Worm (Caenorhabditis elegans) whole organism, young adult: ENCODE data around the gene C28D4.7.
A peak's percentile ranks its signal among the peaks of the same experiment; 100 is the strongest.
"Not testable (repeated sequence)": the region's sequence is repeated elsewhere in the genome, so short reads cannot be mapped to it uniquely, and the experiment has no call there.

ENCODE experiments used
- B0019.2 ChIP-seq: fragments of 200-800 bp; sonication (Bioruptor generic); conservative IDR thresholded peaks from 2 replicates; pipeline ENCODE4 v1.3.6; 2022; ENCODE audit warnings: missing genetic modification reagents, missing genetic modification characterization, missing compliant biosample characterization
- B0035.1 ChIP-seq: sonication (generic microtip); optimal IDR thresholded peaks from 2 replicates; lab custom pipeline; 2016; ENCODE audit warnings: missing genetic modification characterization, mild to moderate bottlenecking, missing compliant biosample characterization, missing genotype, missing genetic modification reagents
- C06A6.2 ChIP-seq: fragments of 200-800 bp; sonication (Bioruptor generic); conservative IDR thresholded peaks from 2 replicates; pipeline ENCODE4 v1.3.6; 2022; ENCODE audit warnings: missing genetic modification characterization, missing compliant biosample characterization
- C17E4.6 ChIP-seq: fragments of 200-800 bp; sonication (Bioruptor generic); IDR thresholded peaks from 2 replicates; pipeline ENCODE4 v1.3.6; 2022; ENCODE audit warnings: missing genetic modification reagents, missing genetic modification characterization, missing compliant biosample characterization
- D2030.7 ChIP-seq: fragments of 200-800 bp; sonication (Bioruptor generic); IDR thresholded peaks from 2 replicates; pipeline ENCODE4 v1.3.6; 2022; ENCODE audit warnings: missing genetic modification reagents, missing genetic modification characterization, missing compliant biosample characterization
- F33H1.4 ChIP-seq: fragments of 200-800 bp; sonication (Bioruptor generic); IDR thresholded peaks from 2 replicates; pipeline ENCODE4 v1.3.6; 2022; ENCODE audit warnings: missing genetic modification reagents, missing genetic modification characterization, missing compliant biosample characterization
- F49E8.2 ChIP-seq: sonication (generic microtip); optimal IDR thresholded peaks from 3 replicates; lab custom pipeline; 2017; ENCODE audit warnings: missing genetic modification characterization, mild to moderate bottlenecking, missing compliant biosample characterization, antibody characterized with exemption, moderate library complexity; ENCODE audit not compliant: insufficient read depth
- T26A5.8 ChIP-seq: sonication (generic microtip); optimal IDR thresholded peaks from 2 replicates; lab custom pipeline; 2016; ENCODE audit warnings: missing genetic modification characterization, missing compliant biosample characterization
- Y53F4B.3 ChIP-seq: fragments of 200-800 bp; sonication (Bioruptor generic); IDR thresholded peaks from 2 replicates; pipeline ENCODE4 v1.3.6; 2022; ENCODE audit warnings: missing genetic modification reagents, missing genetic modification characterization, missing compliant biosample characterization
- Y95B8A.8 ChIP-seq: fragments of 200-800 bp; sonication (Bioruptor generic); IDR thresholded peaks from 2 replicates; pipeline ENCODE4 v1.3.6; 2022; ENCODE audit warnings: missing genetic modification reagents, missing genetic modification characterization, missing compliant biosample characterization
- ZK185.1 ChIP-seq: sonication (generic microtip); optimal IDR thresholded peaks from 2 replicates; lab custom pipeline; 2016; ENCODE audit warnings: mild to moderate bottlenecking, missing genetic modification characterization, missing compliant biosample characterization; ENCODE audit not compliant: poor library complexity, severe bottlenecking
- akir-1 ChIP-seq: fragments of 200-800 bp; sonication (Bioruptor generic); optimal IDR thresholded peaks from 2 replicates; lab custom pipeline; 2018; ENCODE audit warnings: mild to moderate bottlenecking, missing genetic modification characterization, moderate library complexity, missing compliant biosample characterization
- attf-5 ChIP-seq: fragments of 200-800 bp; sonication (Bioruptor generic); optimal IDR thresholded peaks from 2 replicates; lab custom pipeline; 2018; ENCODE audit warnings: mild to moderate bottlenecking, missing genetic modification characterization, missing compliant biosample characterization
- cebp-1 ChIP-seq, 2 experiments: fragments of 200-800 bp in 1 of 2; sonication (Bioruptor generic) in 1 of 2; sonication (generic microtip) in 1 of 2; IDR thresholded peaks in 1 of 2; optimal IDR thresholded peaks in 1 of 2; 2 replicates each; pipeline versions ENCODE4 v1.3.6 to Lab custom; 2017 to 2022; ENCODE audit warnings: missing compliant biosample characterization in 2 of 2, missing genetic modification characterization in 2 of 2, mild to moderate bottlenecking in 1 of 2, missing genetic modification reagents in 1 of 2, moderate library complexity in 1 of 2
- ceh-91 ChIP-seq: fragments of 200-800 bp; sonication (Bioruptor generic); IDR thresholded peaks from 2 replicates; pipeline ENCODE4 v1.3.6; 2022; ENCODE audit warnings: missing genetic modification reagents, missing genetic modification characterization, missing compliant biosample characterization
- die-1 ChIP-seq: sonication (generic microtip); optimal IDR thresholded peaks from 2 replicates; lab custom pipeline; 2016; ENCODE audit warnings: missing genotype, mild to moderate bottlenecking, missing genetic modification characterization, missing compliant biosample characterization
- dox-1 ChIP-seq: fragments of 200-800 bp; sonication (Bioruptor generic); IDR thresholded peaks from 2 replicates; pipeline ENCODE4 v1.3.6; 2022; ENCODE audit warnings: missing genetic modification reagents, missing genetic modification characterization, missing compliant biosample characterization
- dpl-1 ChIP-seq: fragments of 150-350 bp; optimal IDR thresholded peaks from 2 replicates; lab custom pipeline; 2014; ENCODE audit warnings: missing biosample characterization, missing genetic modification reagents, missing genetic modification characterization
- efl-1 ChIP-seq: fragments of 150-350 bp; optimal IDR thresholded peaks from 2 replicates; lab custom pipeline; 2014; ENCODE audit warnings: missing biosample characterization, missing genetic modification reagents, missing genetic modification characterization
- ekl-4 ChIP-seq: fragments of 200-800 bp; sonication (Bioruptor generic); IDR thresholded peaks from 2 replicates; pipeline ENCODE4 v1.3.6; 2022; ENCODE audit warnings: missing genetic modification reagents, missing genetic modification characterization, missing compliant biosample characterization
- ets-4 ChIP-seq: fragments of 200-800 bp; sonication (Bioruptor generic); optimal IDR thresholded peaks from 2 replicates; lab custom pipeline; 2018; ENCODE audit warnings: mild to moderate bottlenecking, missing genetic modification characterization, missing compliant biosample characterization
- hlh-12 ChIP-seq: sonication (generic microtip); optimal IDR thresholded peaks from 2 replicates; lab custom pipeline; 2016; ENCODE audit warnings: missing genetic modification characterization, missing compliant biosample characterization
- let-526 ChIP-seq: fragments of 200-800 bp; sonication (Bioruptor generic); IDR thresholded peaks from 2 replicates; pipeline ENCODE4 v1.3.6; 2022; ENCODE audit warnings: missing genetic modification reagents, missing genetic modification characterization, missing compliant biosample characterization
- lsl-1 ChIP-seq: fragments of 200-800 bp; sonication (Bioruptor generic); optimal IDR thresholded peaks from 2 replicates; lab custom pipeline; 2018; ENCODE audit warnings: mild to moderate bottlenecking, missing genetic modification characterization, moderate library complexity, missing compliant biosample characterization
- madf-6 ChIP-seq: fragments of 200-800 bp; sonication (Bioruptor generic); IDR thresholded peaks from 2 replicates; pipeline ENCODE4 v1.3.6; 2022; ENCODE audit warnings: missing genetic modification reagents, missing genetic modification characterization, missing compliant biosample characterization
- madf-8 ChIP-seq: fragments of 200-800 bp; sonication (Bioruptor generic); conservative IDR thresholded peaks from 2 replicates; pipeline ENCODE4 v1.3.6; 2022; ENCODE audit warnings: missing genetic modification reagents, missing genetic modification characterization, missing compliant biosample characterization
- mcd-1 ChIP-seq: fragments of 200-800 bp; sonication (Bioruptor generic); IDR thresholded peaks from 2 replicates; pipeline ENCODE4 v1.3.6; 2022; ENCODE audit warnings: missing genetic modification reagents, missing genetic modification characterization, missing compliant biosample characterization
- nfya-1 ChIP-seq: sonication (generic microtip); optimal IDR thresholded peaks from 2 replicates; lab custom pipeline; 2017; ENCODE audit warnings: antibody characterized with exemption, missing compliant biosample characterization, missing genetic modification characterization, borderline replicate concordance; ENCODE audit not compliant: insufficient read depth
- nhr-179 ChIP-seq: sonication (generic microtip); optimal IDR thresholded peaks from 2 replicates; lab custom pipeline; 2016; ENCODE audit warnings: mild to moderate bottlenecking, missing genetic modification characterization, missing compliant biosample characterization
- nhr-27 ChIP-seq: fragments of 200-800 bp; sonication (Bioruptor generic); optimal IDR thresholded peaks from 2 replicates; lab custom pipeline; 2018; ENCODE audit warnings: mild to moderate bottlenecking, missing genetic modification characterization, moderate library complexity, missing compliant biosample characterization
- pbrm-1 ChIP-seq: fragments of 200-800 bp; sonication (Bioruptor generic); IDR thresholded peaks from 2 replicates; pipeline ENCODE4 v1.3.6; 2022; ENCODE audit warnings: missing genetic modification reagents, missing genetic modification characterization, missing compliant biosample characterization
- pha-4 ChIP-seq: fragments of 150-350 bp; sonication (generic microtip); optimal IDR thresholded peaks from 2 replicates; lab custom pipeline; 2014; ENCODE audit warnings: missing biosample characterization, missing genetic modification reagents, missing genetic modification characterization
- rcor-1 ChIP-seq: fragments of 200-800 bp; sonication (Bioruptor generic); IDR thresholded peaks from 2 replicates; pipeline ENCODE4 v1.3.6; 2022; ENCODE audit warnings: missing genetic modification reagents, missing genetic modification characterization, missing compliant biosample characterization
- snpc-1.1 ChIP-seq: sonication (generic microtip); optimal IDR thresholded peaks from 2 replicates; lab custom pipeline; 2017; ENCODE audit warnings: missing genetic modification characterization, mild to moderate bottlenecking, missing compliant biosample characterization, antibody characterized with exemption, moderate library complexity, missing genotype, missing genetic modification reagents; ENCODE audit not compliant: insufficient read depth
- snpc-3.4 ChIP-seq: sonication (generic microtip); optimal IDR thresholded peaks from 2 replicates; lab custom pipeline; 2017; ENCODE audit warnings: missing genetic modification characterization, mild to moderate bottlenecking, missing compliant biosample characterization, antibody characterized with exemption, moderate library complexity, missing genotype, missing genetic modification reagents
- snpc-4 ChIP-seq, 5 experiments: fragments of 150-350 bp in 1 of 5; sonication (generic microtip) in 4 of 5; optimal IDR thresholded peaks; 2 replicates each; lab custom pipeline; 2014 to 2018; ENCODE audit warnings: missing genetic modification characterization in 5 of 5, missing biosample characterization in 3 of 5, antibody characterized with exemption in 2 of 5, mild to moderate bottlenecking in 2 of 5, missing compliant biosample characterization in 2 of 5, missing genotype in 2 of 5, moderate library complexity in 2 of 5, missing genetic modification reagents in 1 of 5
- tlf-1 ChIP-seq: fragments of 200-800 bp; sonication (Bioruptor generic); optimal IDR thresholded peaks from 2 replicates; lab custom pipeline; 2018; ENCODE audit warnings: mild to moderate bottlenecking, missing genetic modification characterization, missing compliant biosample characterization
- unc-130 ChIP-seq: sonication (generic microtip); optimal IDR thresholded peaks from 2 replicates; lab custom pipeline; 2016; ENCODE audit warnings: missing genetic modification reagents, missing genetic modification characterization, missing compliant biosample characterization
- xnd-1 ChIP-seq: sonication (generic microtip); optimal IDR thresholded peaks from 2 replicates; lab custom pipeline; 2016; ENCODE audit warnings: missing genotype, missing genetic modification reagents, missing genetic modification characterization, missing compliant biosample characterization
- ztf-18 ChIP-seq: sonication (generic microtip); optimal IDR thresholded peaks from 2 replicates; lab custom pipeline; 2016; ENCODE audit warnings: missing genotype, mild to moderate bottlenecking, missing genetic modification characterization, missing compliant biosample characterization
- ztf-25 ChIP-seq: fragments of 200-800 bp; sonication (Bioruptor generic); IDR thresholded peaks from 2 replicates; pipeline ENCODE4 v1.3.6; 2022; ENCODE audit warnings: missing genetic modification reagents, missing genetic modification characterization, missing compliant biosample characterization
- ztf-3 ChIP-seq: fragments of 200-800 bp; sonication (Bioruptor generic); optimal IDR thresholded peaks from 2 replicates; lab custom pipeline; 2018; ENCODE audit warnings: mild to moderate bottlenecking, missing genetic modification characterization, missing compliant biosample characterization

The C28D4.7 gene

DNA sequence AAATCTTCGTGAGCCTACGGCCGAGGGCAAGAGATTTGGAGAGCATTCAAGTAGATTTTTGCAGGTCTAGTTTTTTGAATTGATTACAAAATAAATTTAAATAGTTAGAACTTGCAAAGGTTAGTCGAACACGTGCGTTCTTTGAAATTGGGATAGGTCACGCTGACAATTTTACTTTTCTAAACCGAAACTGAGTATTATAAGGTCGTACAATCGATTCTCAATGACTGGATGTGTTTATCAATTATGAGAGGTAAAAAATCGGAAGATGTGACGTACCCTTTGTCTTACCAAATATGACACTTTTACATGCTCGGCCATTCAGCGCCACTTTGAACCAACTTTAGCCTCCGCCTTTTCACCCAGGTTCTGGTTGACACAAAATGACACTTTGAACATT lies 3.8 kb upstream of the C28D4.7 start, which contains the start of gene C28D4.5:
C28D4.5 (minus strand) TSS at position 101 of the 400 bp plus-strand sequence.
- TF ChIP-seq snpc-1.1 (tag; lab: Kevin White, UChicago) (no peak), attf-5 (GFP tag; lab: Kevin White, UChicago) (no peak), C06A6.2 (GFP tag; lab: Robert Waterston, UW) (no peak), pha-4 (tag; lab: Kevin White, UChicago) (no peak), die-1 (tag; lab: Kevin White, UChicago) (no peak), ets-4 (GFP tag; lab: Kevin White, UChicago) (no peak), efl-1 (no peak), nhr-27 (tag; lab: Kevin White, UChicago) (no peak), snpc-3.4 (tag; lab: Kevin White, UChicago) (no peak), dox-1 (GFP tag; lab: Robert Waterston, UW) (no peak), ZK185.1 (tag; lab: Kevin White, UChicago) (no peak), ztf-3 (GFP tag; lab: Kevin White, UChicago) (no peak), cebp-1 (GFP tag; IDR thresholded peaks at IDR 0.05; lab: Robert Waterston, UW) (no peak), cebp-1 (tag; optimal IDR thresholded peaks at IDR 0.05; lab: Kevin White, UChicago) (no peak), ztf-25 (GFP tag; lab: Robert Waterston, UW) (no peak), let-526 (no peak), B0035.1 (no peak), akir-1 (GFP tag; lab: Kevin White, UChicago) (no peak), Y95B8A.8 (GFP tag; lab: Robert Waterston, UW) (no peak)

DNA sequence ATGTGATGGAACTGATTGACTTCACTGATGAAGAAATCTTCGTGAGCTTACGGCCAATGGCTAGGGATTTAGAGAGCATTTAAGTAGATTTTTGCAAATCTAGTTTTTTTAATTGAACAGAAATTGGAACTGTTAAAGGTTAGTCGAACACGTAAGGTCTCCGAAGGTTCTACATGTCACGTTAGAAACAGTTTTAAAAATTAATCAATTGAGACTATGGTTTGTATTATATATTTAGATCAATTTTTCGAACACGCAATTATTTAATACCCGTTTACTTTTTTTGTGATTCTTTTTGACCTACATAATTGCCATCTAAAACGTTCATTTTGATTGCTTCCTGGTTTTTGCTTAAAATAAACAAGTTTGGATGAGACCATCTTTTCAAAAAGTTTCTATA lies 2.0 kb upstream of the C28D4.7 start, which contains the start of gene C28D4.4:
C28D4.4 (minus strand) TSS at position 101 of the 400 bp plus-strand sequence.
- TF ChIP-seq snpc-4 (GFP tag; optimal IDR thresholded peaks at IDR 0.05; lab: Kevin White, UChicago), result no peak
- TF ChIP-seq snpc-4 (tag; optimal IDR thresholded peaks at IDR 0.05; lab: Kevin White, UChicago), result no peak
- no peak for TF ChIP-seq hlh-12 (tag; lab: Kevin White, UChicago)
- TF ChIP-seq xnd-1 (tag; lab: Kevin White, UChicago), result no peak
- TF ChIP-seq ztf-18, result no peak
- TF ChIP-seq mcd-1 (GFP tag; lab: Robert Waterston, UW), result no peak
- TF ChIP-seq Y53F4B.3 (GFP tag; lab: Robert Waterston, UW), result no peak
- TF ChIP-seq T26A5.8 (tag; lab: Kevin White, UChicago), result no peak
- TF ChIP-seq nhr-179 (tag; lab: Kevin White, UChicago), result no peak
- no peak for TF ChIP-seq ZK185.1 (tag; lab: Kevin White, UChicago)
- no peak for TF ChIP-seq nfya-1

DNA sequence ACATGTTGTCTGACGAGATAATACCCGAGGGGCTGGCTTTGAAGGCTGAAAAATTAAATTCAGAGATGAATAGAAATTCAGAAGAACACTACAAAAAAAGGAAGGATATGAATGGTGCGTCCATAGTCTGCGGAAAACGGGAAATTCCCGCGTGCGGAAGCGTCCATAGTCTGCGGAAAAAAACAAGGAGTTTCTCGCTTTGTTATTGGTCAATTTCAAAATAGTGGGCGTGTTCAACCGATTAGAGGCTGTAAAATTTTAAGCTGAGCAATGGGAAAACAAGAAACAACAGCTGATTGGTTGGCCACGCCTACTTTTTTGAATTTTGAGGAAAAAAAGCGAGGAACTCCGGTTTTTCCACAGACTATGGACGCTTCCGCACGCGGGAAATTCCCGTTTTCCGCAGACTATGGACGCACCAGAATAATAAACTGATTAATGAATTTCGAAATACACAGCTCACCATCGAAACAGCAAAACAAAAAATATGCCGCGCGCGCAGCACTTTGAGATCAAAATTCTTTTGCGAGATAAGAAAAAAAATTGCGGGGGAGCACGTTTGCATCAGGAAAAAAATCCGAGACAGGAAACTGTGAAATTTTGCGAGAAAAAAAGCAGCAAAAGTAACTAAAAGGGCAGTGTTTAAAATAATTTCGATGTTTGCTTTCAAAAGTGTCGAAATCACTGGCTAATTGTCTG lies 1.9 kb downstream of the C28D4.7 start, which contains the start of gene gln-6:
gln-6 (minus strand) TSS at position 51 of the 699 bp plus-strand sequence.
- TF ChIP-seq madf-6 (GFP tag; lab: Robert Waterston, UW) (peak; percentile 96), ceh-91 (GFP tag; lab: Robert Waterston, UW) (peak; percentile 89), tlf-1 (GFP tag; lab: Kevin White, UChicago) (peak; percentile 67), D2030.7 (GFP tag; lab: Robert Waterston, UW) (peak; percentile 91; the same call in 1 of the 2 replicates), B0019.2 (GFP tag; lab: Robert Waterston, UW) (peak; percentile 67), madf-8 (GFP tag; lab: Robert Waterston, UW) (peak; percentile 90), xnd-1 (tag; lab: Kevin White, UChicago) (peak; percentile 84), dpl-1 (GFP tag; lab: Kevin White, UChicago) (peak; percentile 80), snpc-4 (tag; optimal IDR thresholded peaks at IDR 0.05; lab: Kevin White, UChicago) (peak in 1 of 4 experiments; percentile 28), F33H1.4 (GFP tag; lab: Robert Waterston, UW) (peak; percentile 71), lsl-1 (GFP tag; lab: Kevin White, UChicago) (peak; percentile 65), F49E8.2 (tag; lab: Kevin White, UChicago) (peak; percentile 40), pbrm-1 (GFP tag; lab: Robert Waterston, UW) (peak; percentile 37; the same call in 1 of the 2 replicates), unc-130 (peak; percentile 35), C17E4.6 (GFP tag; lab: Robert Waterston, UW) (peak; percentile 67; the same call in 1 of the 2 replicates), rcor-1 (GFP tag; lab: Robert Waterston, UW) (0 out of 2 replicates have a peak, but pooled peaks have one; percentile 39), ekl-4 (GFP tag; lab: Robert Waterston, UW) (0 out of 2 replicates have a peak, but pooled peaks have one; percentile 19)
- TF ChIP-seq snpc-4 (GFP tag; optimal IDR thresholded peaks at IDR 0.05; lab: Kevin White, UChicago), result not testable (repeated sequence)
